Worm (Caenorhabditis elegans): ENCODE measurements around the gene H08J19.1.

Gene H08J19.1

ce11 chrX:15653196-15653595 is 10.5 kb downstream of the H08J19.1 start (continued):
- TF ChIP-seq dve-1 (tag; optimal IDR thresholded peaks at IDR 0.05; ENCODE audit: insufficient read depth): no peak
- TF ChIP-seq nhr-237 (tag; optimal IDR thresholded peaks at IDR 0.05): no peak
- no peak for TF ChIP-seq mep-1 (tag; optimal IDR thresholded peaks at IDR 0.05)
- TF ChIP-seq daf-16 (GFP tag; optimal IDR thresholded peaks at IDR 0.05): peak in 1 of 2 experiments; percentile 4
- no peak for TF ChIP-seq daf-16 (tag; optimal IDR thresholded peaks at IDR 0.05)
- no peak for TF ChIP-seq duxl-1 (tag; optimal IDR thresholded peaks at IDR 0.05; ENCODE audit: poor library complexity)
- no peak for TF ChIP-seq sdz-12 (GFP tag; optimal IDR thresholded peaks at IDR 0.05)

ce11 chrX:15654969-15655368 is 12.2 kb downstream of the H08J19.1 start:
- TF ChIP-seq hmg-1.1 (GFP tag; IDR thresholded peaks at IDR 0.05) (no peak), aha-1 (tag) (peak; percentile 58)

- TF ChIP-seq nhr-48 (tag; optimal IDR thresholded peaks at IDR 0.05): no peak
- TF ChIP-seq hif-1 (tag; optimal IDR thresholded peaks at IDR 0.05): no peak
- no peak for TF ChIP-seq egl-27 (tag; optimal IDR thresholded peaks at IDR 0.05)
- no peak for TF ChIP-seq lim-7 (GFP tag; IDR thresholded peaks at IDR 0.05)
- TF ChIP-seq nhr-111 (GFP tag; optimal IDR thresholded peaks at IDR 0.05): no peak
- no peak for TF ChIP-seq tag-97 (GFP tag; IDR thresholded peaks at IDR 0.05)
- TF ChIP-seq unc-39 (tag; optimal IDR thresholded peaks at IDR 0.05): no peak
- no peak for TF ChIP-seq lin-38 (GFP tag; IDR thresholded peaks at IDR 0.05)
- no peak for TF ChIP-seq ztf-7 (tag; optimal IDR thresholded peaks at IDR 0.05)
- TF ChIP-seq snpc-4 (tag; optimal IDR thresholded peaks at IDR 0.05): no peak
- no peak for TF ChIP-seq mdt-29 (GFP tag; IDR thresholded peaks at IDR 0.05)
- TF ChIP-seq dmd-6 (GFP tag; IDR thresholded peaks at IDR 0.05): no peak
- no peak for TF ChIP-seq dpl-1 (GFP tag; optimal IDR thresholded peaks at IDR 0.05)
- no peak for TF ChIP-seq nhr-237 (tag; optimal IDR thresholded peaks at IDR 0.05)
- no peak for TF ChIP-seq nhr-41 (GFP tag; IDR thresholded peaks at IDR 0.05)
- TF ChIP-seq ceh-32 (tag; optimal IDR thresholded peaks at IDR 0.05; ENCODE audit: poor library complexity): no peak
- TF ChIP-seq lin-29 (GFP tag; IDR thresholded peaks at IDR 0.05): no peak
- TF ChIP-seq vab-7 (GFP tag; IDR thresholded peaks at IDR 0.05): no peak
- TF ChIP-seq attf-4 (tag; optimal IDR thresholded peaks at IDR 0.05): no peak
- TF ChIP-seq ctbp-1 (GFP tag; IDR thresholded peaks at IDR 0.05): no peak
Measured at ce11 chrX:15655623-15656022, 12.9 kb downstream of the H08J19.1 start.

ce11 chrX:15657773-15658172 is 15.0 kb downstream of the H08J19.1 start:
- TF ChIP-seq F37D6.2 (tag; optimal IDR thresholded peaks at IDR 0.05) (no peak), R02D3.7 (tag; optimal IDR thresholded peaks at IDR 0.05) (no peak), unc-62 (GFP tag; optimal IDR thresholded peaks at IDR 0.05 in 1 of 2) (peak in 1 of 2 experiments; percentile 29), unc-62 (tag; optimal IDR thresholded peaks at IDR 0.05) (no peak)

- TF ChIP-seq mep-1 (tag; optimal IDR thresholded peaks at IDR 0.05) (peak; percentile 16), fkh-10 (GFP tag; optimal IDR thresholded peaks at IDR 0.05) (peak; percentile 58), gei-8 (GFP tag; optimal IDR thresholded peaks at IDR 0.05) (no peak), T20F7.1 (GFP tag; optimal IDR thresholded peaks at IDR 0.05) (no peak), unc-62 (GFP tag; optimal IDR thresholded peaks at IDR 0.05 in 1 of 2) (peak in 1 of 2 experiments; percentile 44), unc-62 (tag; optimal IDR thresholded peaks at IDR 0.05) (no peak), snpc-1.2 (GFP tag; IDR thresholded peaks at IDR 0.05) (no peak)
Measured at ce11 chrX:15659561-15659960, 16.8 kb downstream of the H08J19.1 start.
